Fruit fly (Drosophila melanogaster) whole organism, embryonic: ENCODE measurements around the gene mora.

Experiments used
- ATbp ChIP-seq: fragments of 200-800 bp; sonication (Bioruptor generic); optimal IDR thresholded peaks from 2 replicates; lab custom pipeline; 2017; ENCODE audit warnings: missing biosample characterization, mild to moderate bottlenecking, missing genetic modification characterization, missing genetic modification reagents
- Ada2b ChIP-seq: fragments of 200-800 bp; sonication (Bioruptor generic); IDR thresholded peaks from 2 replicates; pipeline ENCODE4 v1.3.6; 2022; ENCODE audit warnings: missing biosample characterization, missing genetic modification characterization
- CG10267 ChIP-seq: fragments of 200-800 bp; sonication (Bioruptor generic); optimal IDR thresholded peaks from 2 replicates; lab custom pipeline; 2018; ENCODE audit warnings: missing biosample characterization, mild to moderate bottlenecking, missing genetic modification characterization, moderate library complexity
- CG12236 ChIP-seq: fragments of 200-800 bp; sonication (Bioruptor generic); optimal IDR thresholded peaks from 2 replicates; lab custom pipeline; 2016; ENCODE audit warnings: missing biosample characterization, missing genetic modification characterization
- CG12659 ChIP-seq: fragments of 200-800 bp; sonication (Bioruptor generic); optimal IDR thresholded peaks from 3 replicates; lab custom pipeline; 2017; ENCODE audit warnings: mild to moderate bottlenecking, missing biosample characterization, missing genetic modification reagents, missing genetic modification characterization
- CG12744 ChIP-seq: fragments of 200-800 bp; sonication (Bioruptor generic); optimal IDR thresholded peaks from 2 replicates; lab custom pipeline; 2016; ENCODE audit warnings: missing biosample characterization, missing genetic modification characterization
- CG14050 ChIP-seq: fragments of 200-800 bp; sonication (Bioruptor generic); IDR thresholded peaks from 3 replicates; pipeline ENCODE4 v1.3.6; 2022; ENCODE audit warnings: missing biosample characterization, missing genetic modification characterization
- CG15011 ChIP-seq: fragments of 200-800 bp; sonication (Bioruptor generic); optimal IDR thresholded peaks from 3 replicates; lab custom pipeline; 2018; ENCODE audit warnings: missing biosample characterization, mild to moderate bottlenecking, missing genetic modification characterization
- CG1647 ChIP-seq: fragments of 200-800 bp; sonication (Bioruptor generic); optimal IDR thresholded peaks from 3 replicates; lab custom pipeline; 2016; ENCODE audit warnings: missing biosample characterization, missing genetic modification characterization
- CG2199 ChIP-seq: fragments of 200-800 bp; sonication (Bioruptor generic); IDR thresholded peaks from 3 replicates; pipeline ENCODE4 v1.3.6; 2022; ENCODE audit warnings: missing biosample characterization, missing genetic modification characterization
- CG2712 ChIP-seq: fragments of 200-800 bp; optimal IDR thresholded peaks from 3 replicates; lab custom pipeline; 2019; ENCODE audit warnings: missing biosample characterization, mild to moderate bottlenecking, missing genetic modification characterization, moderate library complexity
- CG2875 ChIP-seq: fragments of 200-800 bp; sonication (Bioruptor generic); optimal IDR thresholded peaks from 2 replicates; lab custom pipeline; 2017; ENCODE audit warnings: missing biosample characterization, mild to moderate bottlenecking, missing genetic modification characterization, missing genetic modification reagents
- CG4617 ChIP-seq: fragments of 200-800 bp; sonication (Bioruptor generic); optimal IDR thresholded peaks from 3 replicates; lab custom pipeline; 2016; ENCODE audit warnings: missing biosample characterization, missing genetic modification characterization, borderline replicate concordance
- CG6654 ChIP-seq: fragments of 200-800 bp; sonication (Bioruptor generic); optimal IDR thresholded peaks from 2 replicates; lab custom pipeline; 2017; ENCODE audit warnings: missing biosample characterization, mild to moderate bottlenecking, missing genetic modification characterization
- CG6765 ChIP-seq: fragments of 200-800 bp; sonication (Bioruptor generic); optimal IDR thresholded peaks from 3 replicates; lab custom pipeline; 2017; ENCODE audit warnings: missing biosample characterization, mild to moderate bottlenecking, missing genetic modification characterization
- CG6813 ChIP-seq: fragments of 200-800 bp; sonication (Bioruptor generic); optimal IDR thresholded peaks from 2 replicates; lab custom pipeline; 2017; ENCODE audit warnings: missing biosample characterization, missing genetic modification characterization, mild to moderate bottlenecking, moderate library complexity, missing genetic modification reagents
- CG9932 ChIP-seq: fragments of 200-800 bp; sonication (Bioruptor generic); IDR thresholded peaks from 2 replicates; pipeline ENCODE4 v1.3.6; 2022; ENCODE audit warnings: missing biosample characterization, missing genetic modification characterization
- Dbx ChIP-seq: fragments of 200-800 bp; sonication (Bioruptor generic); IDR thresholded peaks from 3 replicates; pipeline ENCODE4 v1.3.6; 2022; ENCODE audit warnings: missing biosample characterization, missing genetic modification characterization
- Dfd ChIP-seq, 2 experiments: fragments of >200 bp; optimal IDR thresholded peaks; 2 replicates each; lab custom pipeline; 2017; ENCODE audit warnings: missing biosample characterization in 2 of 2, missing genetic modification characterization in 2 of 2
- Dip3 ChIP-seq: fragments of 200-800 bp; sonication (Bioruptor generic); optimal IDR thresholded peaks from 3 replicates; lab custom pipeline; 2016; ENCODE audit warnings: missing biosample characterization, missing genetic modification characterization
- Dp ChIP-seq: fragments of 200-800 bp; sonication (Bioruptor generic); optimal IDR thresholded peaks from 2 replicates; lab custom pipeline; 2018; ENCODE audit warnings: missing biosample characterization, mild to moderate bottlenecking, missing genetic modification characterization, moderate library complexity
- Dref ChIP-seq: fragments of 200-800 bp; sonication (Bioruptor generic); IDR thresholded peaks from 2 replicates; pipeline ENCODE4 v1.3.6; 2022; ENCODE audit warnings: missing biosample characterization, missing genetic modification characterization
- H15 ChIP-seq: fragments of 200-800 bp; sonication (Bioruptor generic); IDR thresholded peaks from 3 replicates; pipeline ENCODE4 v1.3.6; 2022; ENCODE audit warnings: missing biosample characterization, missing genetic modification characterization
- HLH4C ChIP-seq: fragments of 200-800 bp; sonication (Bioruptor generic); IDR thresholded peaks from 3 replicates; pipeline ENCODE4 v1.3.6; 2022; ENCODE audit warnings: missing biosample characterization, missing genetic modification characterization; ENCODE audit not compliant: partially characterized antibody
- HmgZ ChIP-seq: fragments of 200-800 bp; sonication (Bioruptor generic); optimal IDR thresholded peaks from 2 replicates; lab custom pipeline; 2018; ENCODE audit warnings: missing biosample characterization, mild to moderate bottlenecking, missing genetic modification characterization
- Jarid2 ChIP-seq: fragments of 200-800 bp; sonication (Bioruptor generic); optimal IDR thresholded peaks from 3 replicates; lab custom pipeline; 2017; ENCODE audit warnings: mild to moderate bottlenecking, missing biosample characterization, missing genetic modification reagents, missing genetic modification characterization
- MBD-R2 ChIP-seq: fragments of 200-800 bp; sonication (Bioruptor generic); IDR thresholded peaks from 2 replicates; pipeline ENCODE4 v1.3.6; 2022; ENCODE audit warnings: missing biosample characterization, missing genetic modification characterization
- Max ChIP-seq: fragments of 200-800 bp; sonication (Bioruptor generic); optimal IDR thresholded peaks from 2 replicates; lab custom pipeline; 2016; ENCODE audit warnings: missing biosample characterization, mild to moderate bottlenecking, missing genetic modification characterization
- Mrtf ChIP-seq: fragments of 200-800 bp; sonication (Bioruptor generic); IDR thresholded peaks from 3 replicates; pipeline ENCODE4 v1.3.6; 2022; ENCODE audit warnings: missing biosample characterization, missing genetic modification characterization
- NfI ChIP-seq: fragments of 200-800 bp; sonication (Bioruptor generic); optimal IDR thresholded peaks from 3 replicates; lab custom pipeline; 2018; ENCODE audit warnings: missing biosample characterization, mild to moderate bottlenecking, missing genetic modification characterization, moderate library complexity
- Oaz ChIP-seq: fragments of 200-800 bp; sonication (Bioruptor generic); IDR thresholded peaks from 2 replicates; pipeline ENCODE4 v1.3.6; 2022; ENCODE audit warnings: missing biosample characterization, missing genetic modification characterization
- Scr ChIP-seq: fragments of 200-800 bp; sonication (Bioruptor generic); IDR thresholded peaks from 2 replicates; pipeline ENCODE4 v1.3.6; 2022; ENCODE audit warnings: missing biosample characterization, missing genetic modification characterization; ENCODE audit not compliant: partially characterized antibody
- abd-A ChIP-seq: fragments of 200-800 bp; sonication (Bioruptor generic); optimal IDR thresholded peaks from 3 replicates; lab custom pipeline; 2019; ENCODE audit warnings: missing biosample characterization, mild to moderate bottlenecking, missing genetic modification characterization, moderate library complexity
- az2 ChIP-seq: fragments of 200-800 bp; sonication (Bioruptor generic); optimal IDR thresholded peaks from 3 replicates; lab custom pipeline; 2016; ENCODE audit warnings: missing biosample characterization, missing genetic modification characterization
- bbx ChIP-seq: fragments of 200-800 bp; sonication (Bioruptor generic); IDR thresholded peaks from 2 replicates; pipeline ENCODE4 v1.3.6; 2022; ENCODE audit warnings: missing biosample characterization, missing genetic modification characterization; ENCODE audit not compliant: partially characterized antibody
- btn ChIP-seq: fragments of 200-800 bp; sonication (Bioruptor generic); optimal IDR thresholded peaks from 2 replicates; lab custom pipeline; 2016; ENCODE audit warnings: missing biosample characterization, missing genetic modification characterization
- cad ChIP-seq: fragments of >200 bp; optimal IDR thresholded peaks from 2 replicates; lab custom pipeline; 2017; ENCODE audit warnings: missing biosample characterization, missing genetic modification characterization
- dmrt11E ChIP-seq: fragments of 200-800 bp; sonication (Bioruptor generic); optimal IDR thresholded peaks from 3 replicates; lab custom pipeline; 2018; ENCODE audit warnings: missing biosample characterization, mild to moderate bottlenecking, missing genetic modification characterization, moderate library complexity
- en ChIP-seq: fragments of 200-800 bp; sonication (Bioruptor generic); optimal IDR thresholded peaks from 2 replicates; lab custom pipeline; 2016; ENCODE audit warnings: missing biosample characterization, missing genetic modification characterization
- gcm ChIP-seq: fragments of 200-800 bp; sonication (Bioruptor generic); optimal IDR thresholded peaks from 2 replicates; lab custom pipeline; 2019; ENCODE audit warnings: missing biosample characterization, mild to moderate bottlenecking, missing genetic modification characterization, moderate library complexity
- gro ChIP-seq: fragments of 200-800 bp; sonication (Bioruptor generic); optimal IDR thresholded peaks from 2 replicates; lab custom pipeline; 2016; ENCODE audit warnings: missing biosample characterization, missing genetic modification characterization
- jigr1 ChIP-seq: fragments of 200-800 bp; sonication (Bioruptor generic); IDR thresholded peaks from 3 replicates; pipeline ENCODE4 v1.3.6; 2022; ENCODE audit warnings: missing biosample characterization, missing genetic modification characterization
- jing ChIP-seq: fragments of 200-800 bp; sonication (Bioruptor generic); optimal IDR thresholded peaks from 2 replicates; lab custom pipeline; 2018; ENCODE audit warnings: missing biosample characterization, mild to moderate bottlenecking, missing genetic modification characterization
- kni ChIP-seq: fragments of 200-800 bp; sonication (Bioruptor generic); optimal IDR thresholded peaks from 3 replicates; lab custom pipeline; 2017; ENCODE audit warnings: mild to moderate bottlenecking, missing biosample characterization, missing genetic modification reagents, missing genetic modification characterization
- lmd ChIP-seq: fragments of 200-800 bp; sonication (Bioruptor generic); IDR thresholded peaks from 2 replicates; pipeline ENCODE4 v1.3.6; 2022; ENCODE audit warnings: missing biosample characterization, missing genetic modification characterization
- maf-S ChIP-seq: fragments of 200-800 bp; sonication (Bioruptor generic); optimal IDR thresholded peaks from 2 replicates; lab custom pipeline; 2016; ENCODE audit warnings: missing biosample characterization, missing genetic modification characterization
- pho ChIP-seq: fragments of 200-800 bp; sonication (Bioruptor generic); optimal IDR thresholded peaks from 2 replicates; lab custom pipeline; 2016; ENCODE audit warnings: missing biosample characterization, missing genetic modification characterization
- psq ChIP-seq: fragments of 200-800 bp; sonication (Bioruptor generic); optimal IDR thresholded peaks from 2 replicates; lab custom pipeline; 2017; ENCODE audit warnings: missing biosample characterization, missing genetic modification characterization
- slou ChIP-seq: fragments of 200-800 bp; sonication (Bioruptor generic); optimal IDR thresholded peaks from 3 replicates; lab custom pipeline; 2016; ENCODE audit warnings: missing biosample characterization, missing genetic modification characterization
- sob ChIP-seq: fragments of 200-800 bp; sonication (Bioruptor generic); IDR thresholded peaks from 2 replicates; pipeline ENCODE4 v1.3.6; 2022; ENCODE audit warnings: missing biosample characterization, missing genetic modification characterization
- sqz ChIP-seq: fragments of 200-800 bp; sonication (Bioruptor generic); optimal IDR thresholded peaks from 3 replicates; lab custom pipeline; 2018; ENCODE audit warnings: missing biosample characterization, mild to moderate bottlenecking, missing genetic modification characterization
- ssp ChIP-seq: fragments of 200-800 bp; sonication (Bioruptor generic); IDR thresholded peaks from 2 replicates; pipeline ENCODE4 v1.3.6; 2022; ENCODE audit warnings: missing biosample characterization, missing genetic modification characterization

mora gene

DNA sequence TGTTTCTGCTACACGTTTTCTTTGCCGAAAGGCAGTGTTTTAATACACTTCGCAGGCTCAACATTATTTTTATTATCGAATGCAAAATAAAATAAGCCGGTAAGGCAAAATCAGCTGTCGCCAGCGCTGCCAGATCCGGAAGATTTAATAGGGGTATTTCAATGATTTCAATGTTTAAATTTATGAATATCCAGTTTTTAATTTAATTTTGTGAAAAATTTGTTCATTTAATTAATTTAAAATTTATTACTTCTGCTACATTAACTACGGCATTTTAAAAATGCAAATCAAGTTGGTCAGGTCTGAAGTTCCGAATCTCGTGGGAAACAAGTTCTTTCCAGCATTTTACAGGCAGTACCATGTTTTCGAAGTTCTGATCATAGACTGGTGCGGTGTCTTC, 37.3 kb upstream of the mora start, which contains the start of gene Slimp (continued):
- TF ChIP-seq CG15011 (no peak), CG10267 (tag; lab: Kevin White, UChicago) (peak; percentile 21), gro (GFP tag; lab: Kevin White, UChicago) (no peak), ssp (GFP tag; lab: Robert Waterston, UW) (0 out of 2 replicates have a peak, but pooled peaks have one; percentile 10), Dfd (GFP tag; optimal IDR thresholded peaks at IDR 0.05; lab: Kevin White, UChicago) (no peak), CG9932 (GFP tag; lab: Robert Waterston, UW) (no peak), jigr1 (GFP tag; lab: Robert Waterston, UW) (no peak), slou (no peak), NfI (GFP tag; lab: Kevin White, UChicago) (no peak), az2 (GFP tag; lab: Kevin White, UChicago) (peak; percentile 3), Dbx (GFP tag; lab: Robert Waterston, UW) (no peak), CG12744 (no peak), cad (GFP tag; lab: Kevin White, UChicago) (no peak), Oaz (GFP tag; lab: Robert Waterston, UW) (no peak), CG6765 (GFP tag; lab: Kevin White, UChicago) (no peak), dmrt11E (tag; lab: Kevin White, UChicago) (no peak), ATbp (no peak), lmd (GFP tag; lab: Robert Waterston, UW) (no peak), MBD-R2 (peak; percentile 95), btn (GFP tag; lab: Kevin White, UChicago) (no peak), CG12659 (peak; percentile 14), gcm (GFP tag; lab: Kevin White, UChicago) (no peak), psq (GFP tag; lab: Kevin White, UChicago) (no peak), maf-S (no peak), CG4617 (GFP tag; lab: Kevin White, UChicago) (peak; percentile 11), Dref (no peak), pho (no peak), Dp (peak; percentile 29), H15 (GFP tag; lab: Robert Waterston, UW) (no peak), CG14050 (GFP tag; lab: Robert Waterston, UW) (no peak), CG2875 (GFP tag; lab: Kevin White, UChicago) (no peak), bbx (GFP tag; lab: Robert Waterston, UW) (no peak), en (no peak), CG6813 (no peak), CG12236 (GFP tag; lab: Kevin White, UChicago) (no peak), CG2199 (GFP tag; lab: Robert Waterston, UW) (no peak), sob (GFP tag; lab: Robert Waterston, UW) (0 out of 2 replicates have a peak, but pooled peaks have one; percentile 20), sqz (GFP tag; lab: Kevin White, UChicago) (peak; percentile 69), Max (GFP tag; lab: Kevin White, UChicago) (no peak), HLH4C (GFP tag; lab: Robert Waterston, UW) (no peak), CG1647 (GFP tag; lab: Kevin White, UChicago) (no peak), Mrtf (GFP tag; lab: Robert Waterston, UW) (no peak), CG2712 (tag; lab: Kevin White, UChicago) (peak; percentile 48), Dip3 (GFP tag; lab: Kevin White, UChicago) (no peak), HmgZ (tag; lab: Kevin White, UChicago) (peak; percentile 9), Jarid2 (GFP tag; lab: Kevin White, UChicago) (no peak), abd-A (no peak), CG6654 (GFP tag; lab: Kevin White, UChicago) (no peak), Scr (GFP tag; lab: Robert Waterston, UW) (0 out of 2 replicates have a peak, but pooled peaks have one; percentile 2), Ada2b (GFP tag; lab: Robert Waterston, UW) (no peak), kni (GFP tag; lab: Kevin White, UChicago) (no peak), jing (GFP tag; lab: Kevin White, UChicago) (no peak)
